Worm (Caenorhabditis elegans) whole organism, L4 larva: ENCODE measurements around the gene nhr-12.

Source experiments
- Y75B8A.6 ChIP-seq: fragments of 200-800 bp; sonication (Bioruptor generic); IDR thresholded peaks from 2 replicates; pipeline ENCODE4 v1.3.6; 2022; ENCODE audit warnings: missing genetic modification reagents, missing genetic modification characterization, missing compliant biosample characterization
- daf-8 ChIP-seq: fragments of 200-800 bp; sonication (Bioruptor generic); IDR thresholded peaks from 2 replicates; pipeline ENCODE4 v1.3.6; 2022; ENCODE audit warnings: missing genetic modification characterization, missing compliant biosample characterization

DNA sequence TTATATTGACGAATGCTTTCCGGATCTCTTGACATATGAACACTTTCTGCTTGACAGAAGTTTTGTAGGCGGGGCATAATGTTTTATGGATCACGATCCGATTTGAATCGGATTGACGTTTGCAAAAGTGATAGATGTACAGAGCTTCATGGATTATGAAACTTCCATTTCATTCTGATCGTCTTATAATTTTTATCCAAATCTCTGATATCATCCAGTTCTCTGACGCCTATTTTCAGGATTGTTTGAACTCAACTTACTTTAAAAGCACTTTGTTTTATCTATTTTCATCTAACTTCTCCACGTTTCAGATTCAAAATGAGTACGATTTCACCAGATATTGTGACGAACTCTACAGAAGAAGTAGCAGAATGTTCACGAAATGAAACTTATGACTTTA is 17.1 kb downstream of the nhr-12 start, which contains the start of gene npr-39:
- TF ChIP-seq Y75B8A.6 = no peak
- TF ChIP-seq daf-8 = no peak
